Worm (Caenorhabditis elegans) whole organism, L2 larva: Measurements from ENCODE around the gene czw-1.

Source experiments
- ZK546.5 ChIP-seq: sonication (generic microtip); optimal IDR thresholded peaks from 2 replicates; lab custom pipeline; 2017; ENCODE audit warnings: missing biosample characterization, missing genetic modification characterization
- ama-1 ChIP-seq: fragments of 150-350 bp; optimal IDR thresholded peaks from 2 replicates; lab custom pipeline; 2018; ENCODE audit warnings: inconsistent platforms
- ceh-16 ChIP-seq: fragments of 150-350 bp; optimal IDR thresholded peaks from 2 replicates; lab custom pipeline; 2014; ENCODE audit warnings: missing biosample characterization, missing genetic modification characterization
- elt-3 ChIP-seq: sonication (generic microtip); optimal IDR thresholded peaks from 2 replicates; lab custom pipeline; 2017; ENCODE audit warnings: missing biosample characterization, missing genetic modification characterization
- lin-13 ChIP-seq: fragments of 150-350 bp; optimal IDR thresholded peaks from 2 replicates; lab custom pipeline; 2014; ENCODE audit warnings: missing biosample characterization, missing genetic modification reagents, missing genetic modification characterization
- lsy-2 ChIP-seq, 2 experiments: fragments of 150-350 bp in 1 of 2; sonication (generic microtip) in 1 of 2; optimal IDR thresholded peaks; 2 replicates each; lab custom pipeline; 2014 to 2017; ENCODE audit warnings: missing biosample characterization in 2 of 2, missing genetic modification characterization in 2 of 2
- mdl-1 ChIP-seq, 2 experiments: fragments of 150-350 bp in 1 of 2; sonication (generic microtip) in 1 of 2; optimal IDR thresholded peaks; 2 replicates each; lab custom pipeline; 2017; ENCODE audit warnings: missing biosample characterization in 2 of 2, missing genetic modification characterization in 2 of 2
- nhr-12 ChIP-seq: fragments of 150-350 bp; optimal IDR thresholded peaks from 2 replicates; lab custom pipeline; 2014; ENCODE audit warnings: missing biosample characterization, missing genetic modification characterization
- nhr-23 ChIP-seq: fragments of 150-350 bp; optimal IDR thresholded peaks from 2 replicates; lab custom pipeline; 2014; ENCODE audit warnings: missing biosample characterization, missing genetic modification reagents, missing genetic modification characterization
- zag-1 ChIP-seq: fragments of 150-350 bp; optimal IDR thresholded peaks from 2 replicates; lab custom pipeline; 2014; ENCODE audit warnings: missing biosample characterization, missing genetic modification characterization

DNA sequence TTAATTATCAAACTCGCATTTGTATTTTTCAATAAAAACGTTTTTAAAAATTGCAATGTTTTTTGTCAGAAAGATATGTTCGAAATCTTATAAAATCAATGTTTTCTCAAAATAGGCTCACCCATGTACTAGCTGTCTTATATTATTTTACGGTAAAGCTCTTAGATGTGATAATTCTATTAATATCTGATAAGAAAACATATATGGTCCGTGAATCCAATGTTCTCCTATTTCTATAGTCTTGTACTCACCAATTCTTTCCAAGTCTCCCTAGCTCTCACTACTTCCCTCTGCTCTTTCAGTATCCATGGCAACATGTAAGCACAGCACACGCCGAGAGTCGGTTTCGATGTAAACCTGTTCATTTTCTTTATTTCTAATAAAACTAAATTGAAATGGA is 12.9 kb downstream of the czw-1 start, which contains the start of gene bbs-2:
- TF ChIP-seq ceh-16 (tag; lab: Kevin White, UChicago), result no peak
- no peak for TF ChIP-seq lin-13
- TF ChIP-seq lsy-2 (tag; optimal IDR thresholded peaks at IDR 0.05; lab: Kevin White, UChicago), result no peak
- no peak for TF ChIP-seq mdl-1 (tag; optimal IDR thresholded peaks at IDR 0.05; lab: Kevin White, UChicago)
- TF ChIP-seq elt-3 (tag; lab: Kevin White, UChicago), result no peak
- TF ChIP-seq nhr-23, result no peak
- no peak for TF ChIP-seq ZK546.5
- TF ChIP-seq zag-1 (tag; lab: Kevin White, UChicago), result no peak
- no peak for TF ChIP-seq ama-1 (lab: Kevin White, UChicago)
- no peak for TF ChIP-seq nhr-12 (tag; lab: Kevin White, UChicago)
